Worm (Caenorhabditis elegans) whole organism, dauer: ENCODE measurements around the gene T28C12.1.

Source experiments
- unc-62 ChIP-seq: sonication (generic microtip); optimal IDR thresholded peaks from 2 replicates; lab custom pipeline; 2017; ENCODE audit warnings: missing biosample characterization, missing genetic modification reagents, missing genetic modification characterization

The T28C12.1 gene

ce11 chrV:6326980-6327379 is 4.7 kb upstream of the T28C12.1 start, which contains the start of gene fbxa-202:
TSS of gene fbxa-202 (plus strand) at chrV:6327280.
- no peak for TF ChIP-seq unc-62 (GFP tag; lab: Kevin White, UChicago)

DNA sequence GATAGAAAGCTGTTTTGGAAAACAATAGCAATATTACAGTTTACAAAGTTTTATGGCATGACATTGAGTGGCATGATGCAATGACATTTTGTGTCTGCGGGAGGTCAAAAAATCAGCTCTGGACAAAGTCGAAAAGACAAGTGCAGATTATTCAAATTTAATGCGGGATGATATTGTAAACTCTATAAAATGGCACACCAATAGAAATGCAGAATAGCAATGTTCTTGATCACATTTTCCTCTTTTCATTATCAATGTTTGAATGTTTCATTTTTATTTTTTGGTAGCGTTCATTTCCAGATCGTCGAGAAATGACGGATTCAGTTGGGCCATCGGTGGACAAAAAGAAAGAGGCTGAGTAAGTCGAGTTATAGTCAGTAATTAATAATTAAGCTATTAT is 2.8 kb upstream of the T28C12.1 start, which contains the start of gene T28C12.2:
Gene T28C12.2 (plus strand): TSS at position 301 of the 400 bp plus-strand sequence.
- TF ChIP-seq unc-62 (GFP tag; lab: Kevin White, UChicago) = no peak

- TF ChIP-seq unc-62 (GFP tag; lab: Kevin White, UChicago) = no peak
Observed at ce11 chrV:6335226-6335625, 3.5 kb downstream of the T28C12.1 start.

DNA sequence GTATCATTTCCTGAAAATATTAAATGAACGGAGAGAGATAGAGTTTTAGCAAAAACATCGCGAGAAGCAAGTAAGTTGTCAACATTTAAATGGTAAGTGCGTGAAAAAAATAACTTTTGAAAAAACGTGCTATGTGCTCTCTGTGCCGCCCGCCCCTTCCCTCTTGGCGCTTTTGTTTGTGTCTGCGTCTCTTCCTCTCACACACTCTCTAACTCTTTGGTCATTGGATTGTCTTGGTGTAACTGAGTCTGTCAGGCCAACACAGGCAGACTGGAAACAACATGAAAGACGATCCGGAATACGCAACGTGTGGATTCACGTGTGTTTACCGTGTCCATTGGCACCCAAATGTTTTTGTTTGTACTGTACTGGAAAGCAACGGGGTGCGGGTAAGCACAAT is 4.4 kb downstream of the T28C12.1 start, which contains the start of gene T28C12.6:
Gene T28C12.6 (minus strand): TSS at position 12 of the 400 bp plus-strand sequence.
- no peak for TF ChIP-seq unc-62 (GFP tag; lab: Kevin White, UChicago)

DNA sequence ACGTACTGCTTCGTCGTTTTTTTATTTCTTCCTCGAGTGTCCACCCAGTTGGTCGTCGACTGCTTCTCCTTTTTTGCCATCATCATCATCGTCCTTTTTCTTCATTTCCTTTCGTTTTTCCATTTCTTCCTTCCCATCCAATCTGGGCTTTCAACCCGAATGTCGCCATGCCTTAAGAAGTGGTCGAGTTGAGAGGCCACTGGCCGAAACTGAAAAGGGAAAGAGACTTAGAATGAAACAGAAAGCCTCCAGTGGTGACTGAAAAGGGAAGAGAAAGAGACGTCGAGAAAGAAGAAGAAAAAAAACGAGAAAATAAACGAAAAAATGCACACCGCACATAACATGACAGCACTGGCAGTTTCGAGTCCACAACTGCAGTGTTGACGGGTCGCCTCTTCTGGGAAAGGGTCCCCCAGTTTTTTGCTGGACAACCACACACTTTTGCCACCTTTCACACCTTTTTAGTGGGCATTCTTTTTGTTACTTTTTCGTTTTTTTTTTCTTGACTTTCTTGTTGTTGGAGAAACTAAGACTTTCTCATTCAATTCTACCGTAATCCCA is 9.5 kb downstream of the T28C12.1 start:
- no peak for TF ChIP-seq unc-62 (GFP tag; lab: Kevin White, UChicago)

DNA sequence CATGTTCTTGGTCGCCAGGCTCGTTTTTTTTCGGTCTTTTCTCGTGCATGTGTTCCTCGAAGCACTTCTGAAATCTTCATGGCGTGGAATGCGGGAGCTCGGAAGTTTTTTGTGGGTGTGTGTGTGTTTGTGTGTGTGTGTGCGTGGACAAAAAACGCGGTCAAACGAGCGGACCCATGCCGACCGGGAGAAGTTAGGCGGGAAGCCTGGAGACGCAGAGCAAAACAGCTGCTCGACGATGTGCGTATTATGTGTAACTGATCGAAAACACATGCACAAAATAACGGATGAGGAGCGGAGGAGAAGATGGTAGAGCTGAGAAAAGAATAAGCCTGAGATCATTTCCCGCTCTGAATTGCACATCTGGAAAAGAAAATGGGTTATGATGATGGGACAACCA is 10.8 kb downstream of the T28C12.1 start:
- TF ChIP-seq unc-62 (GFP tag; lab: Kevin White, UChicago) = no peak

DNA sequence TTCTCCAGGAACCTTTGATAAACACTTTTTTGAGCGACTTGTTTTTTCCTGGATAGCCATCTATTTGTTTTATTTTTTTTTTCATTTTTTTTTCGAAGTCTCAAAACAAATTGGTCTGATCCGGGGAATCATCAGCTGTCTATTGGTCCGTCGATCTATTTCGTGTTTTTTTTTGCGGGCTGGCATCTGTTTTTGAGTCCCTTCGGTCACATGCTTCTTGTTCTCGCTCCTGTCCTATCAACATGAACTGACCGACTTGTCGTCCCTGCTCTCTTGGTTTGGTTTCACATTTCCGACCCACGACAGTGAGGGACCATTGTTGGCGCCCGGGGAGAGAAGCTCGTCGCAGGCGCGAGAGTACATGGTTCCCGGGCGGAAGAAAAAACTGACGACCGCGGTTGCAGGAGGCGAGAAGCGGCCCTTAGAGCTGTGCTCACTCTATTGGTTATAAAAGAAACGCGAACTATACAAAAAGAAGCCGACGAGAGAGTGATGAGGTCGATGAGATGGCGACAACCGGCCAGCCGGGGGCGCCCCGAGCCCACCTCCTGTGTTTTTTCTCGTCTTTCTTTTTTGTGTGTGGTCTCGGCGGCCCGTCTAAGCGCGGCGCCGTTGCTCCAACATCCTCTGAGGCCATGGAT is 12.9 kb downstream of the T28C12.1 start:
- TF ChIP-seq unc-62 (GFP tag; lab: Kevin White, UChicago) = no peak

- TF ChIP-seq unc-62 (GFP tag; lab: Kevin White, UChicago) = no peak
Observed at ce11 chrV:6346043-6346618, 14.4 kb downstream of the T28C12.1 start.

DNA sequence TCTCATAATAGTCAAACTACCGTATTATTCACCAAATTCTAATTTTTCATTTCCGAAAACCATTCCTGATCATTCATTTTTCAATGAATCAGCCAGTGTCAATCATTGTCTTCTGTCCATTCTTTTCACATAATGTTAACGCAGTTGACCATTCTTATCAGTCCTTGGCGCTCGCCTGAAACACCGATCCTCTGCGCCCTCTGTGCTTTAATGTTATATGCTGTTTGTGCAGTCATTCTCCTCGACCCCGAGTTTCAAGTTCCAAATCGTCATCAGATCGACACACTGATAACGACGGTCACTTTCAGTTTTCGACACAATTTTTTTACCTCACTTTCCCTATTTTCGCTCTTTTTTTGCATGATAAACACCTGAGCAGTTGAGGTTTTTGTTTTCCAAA is 15.2 kb downstream of the T28C12.1 start:
- no peak for TF ChIP-seq unc-62 (GFP tag; lab: Kevin White, UChicago)

- no peak for TF ChIP-seq unc-62 (GFP tag; lab: Kevin White, UChicago)
Observed at ce11 chrV:6348133-6348532, 16.4 kb downstream of the T28C12.1 start.

- no peak for TF ChIP-seq unc-62 (GFP tag; lab: Kevin White, UChicago)
Observed at ce11 chrV:6349597-6349996, 17.9 kb downstream of the T28C12.1 start.

ce11 chrV:6350109-6350508 is 18.4 kb downstream of the T28C12.1 start:
- no peak for TF ChIP-seq unc-62 (GFP tag; lab: Kevin White, UChicago)

- TF ChIP-seq unc-62 (GFP tag; lab: Kevin White, UChicago) = no peak
Observed at ce11 chrV:6351122-6351521, 19.4 kb downstream of the T28C12.1 start.

DNA sequence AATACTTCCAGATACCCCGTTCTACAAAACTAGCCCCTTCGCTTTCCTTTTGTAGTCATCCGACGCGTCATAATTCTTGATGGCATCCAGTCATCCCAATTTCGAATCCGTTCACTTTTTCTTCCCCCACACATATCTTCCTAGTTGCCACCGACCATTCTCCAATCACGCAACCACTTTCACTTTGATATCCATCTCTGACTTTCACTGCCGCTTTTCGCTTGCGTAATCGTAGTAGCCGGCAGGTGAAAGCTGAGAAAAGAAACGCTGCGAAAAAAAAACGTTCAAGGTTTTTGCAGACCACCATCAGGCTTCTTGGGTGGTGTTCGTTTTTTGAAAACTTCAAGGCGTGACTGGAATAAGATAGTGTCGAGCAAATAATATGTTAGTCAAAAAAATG is 20.6 kb downstream of the T28C12.1 start:
- no peak for TF ChIP-seq unc-62 (GFP tag; lab: Kevin White, UChicago)

DNA sequence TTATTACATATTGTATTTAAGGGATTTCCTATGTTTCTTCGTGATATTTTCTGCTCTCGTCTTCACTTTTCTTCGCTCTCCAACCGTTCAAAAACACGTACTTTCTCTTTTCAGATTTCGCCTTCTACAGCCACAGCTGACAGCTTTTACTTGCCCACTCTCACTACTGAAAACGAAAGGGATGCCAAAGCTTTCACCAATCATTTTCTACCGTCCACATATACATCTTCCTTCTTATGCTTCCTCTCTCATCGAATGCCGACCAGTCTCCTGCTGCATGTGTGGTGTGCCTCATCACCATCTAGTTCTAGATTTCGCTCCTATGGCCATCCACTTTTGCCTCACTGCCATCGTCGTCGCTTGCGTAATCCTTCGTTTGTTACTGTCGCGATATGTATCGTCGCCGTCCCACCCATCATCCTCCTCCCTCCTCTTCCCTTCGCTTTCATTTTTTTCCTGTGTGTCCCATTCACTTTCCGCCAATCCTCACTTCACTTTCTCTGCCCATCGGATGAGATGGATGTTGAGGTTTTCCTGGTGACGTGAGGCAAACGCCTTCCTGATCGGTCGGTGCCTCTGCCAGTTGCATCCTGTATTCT is 21.6 kb downstream of the T28C12.1 start:
- no peak for TF ChIP-seq unc-62 (GFP tag; lab: Kevin White, UChicago)

ce11 chrV:6354202-6354601 is 22.5 kb downstream of the T28C12.1 start:
- TF ChIP-seq unc-62 (GFP tag; lab: Kevin White, UChicago) = no peak
